Worm (Caenorhabditis elegans) whole organism, early embryonic: ENCODE data around the gene str-63.

ENCODE experiments used
- F13C5.2 ChIP-seq: sonication (generic microtip); optimal IDR thresholded peaks from 2 replicates; lab custom pipeline; 2017; ENCODE audit warnings: mild to moderate bottlenecking, missing genetic modification characterization, inconsistent platforms, missing compliant biosample characterization
- aly-1 ChIP-seq: sonication (generic microtip); optimal IDR thresholded peaks from 2 replicates; lab custom pipeline; 2016; ENCODE audit warnings: missing genetic modification characterization, missing compliant biosample characterization
- ama-1 ChIP-seq: fragments of 150-350 bp; optimal IDR thresholded peaks from 2 replicates; lab custom pipeline; 2014
- ceh-13 ChIP-seq: fragments of 200-800 bp; sonication (Bioruptor generic); optimal IDR thresholded peaks from 2 replicates; lab custom pipeline; 2018; ENCODE audit warnings: mild to moderate bottlenecking, missing genetic modification characterization, missing compliant biosample characterization
- ets-7 ChIP-seq: sonication (generic microtip); optimal IDR thresholded peaks from 2 replicates; lab custom pipeline; 2016; ENCODE audit warnings: missing genotype, missing genetic modification characterization, missing compliant biosample characterization
- flt-1 ChIP-seq: fragments of 200-800 bp; sonication (Bioruptor generic); IDR thresholded peaks from 2 replicates; pipeline ENCODE4 v1.3.6; 2022; ENCODE audit warnings: missing genetic modification characterization, missing compliant biosample characterization
- hnd-1 ChIP-seq: sonication (generic microtip); optimal IDR thresholded peaks from 2 replicates; lab custom pipeline; 2016; ENCODE audit warnings: missing genetic modification characterization, missing compliant biosample characterization
- scrt-1 ChIP-seq: fragments of 200-800 bp; sonication (Bioruptor generic); IDR thresholded peaks from 2 replicates; pipeline ENCODE4 v1.3.6; 2022; ENCODE audit warnings: missing genetic modification characterization, missing compliant biosample characterization

DNA sequence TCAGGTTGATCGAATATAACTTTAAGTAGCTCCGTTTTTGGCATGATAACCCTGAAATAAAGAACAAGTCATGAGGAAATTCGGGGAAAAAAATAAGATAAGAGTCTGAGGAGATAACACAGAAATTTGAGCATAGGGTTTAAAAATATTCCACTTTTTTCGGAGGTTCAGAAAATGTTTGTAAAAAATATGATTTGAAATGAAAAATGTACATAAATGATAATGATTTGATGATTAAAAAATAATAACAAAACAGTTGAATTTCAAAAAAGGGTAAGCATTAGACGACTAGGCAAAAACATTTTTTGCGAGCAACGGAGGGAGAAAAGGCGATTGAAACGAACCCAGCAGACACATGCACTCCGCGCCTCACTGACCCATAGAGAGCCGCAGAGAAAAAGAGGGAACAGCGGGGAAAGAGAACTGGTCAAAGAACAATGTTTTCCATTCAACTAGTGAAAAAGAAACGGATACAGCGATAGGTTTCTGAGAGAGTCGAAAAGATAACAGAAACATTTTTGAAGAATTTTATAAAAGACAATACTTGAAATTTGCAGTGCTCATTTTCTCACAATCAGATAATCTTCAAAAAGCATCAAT is 39.2 kb upstream of the str-63 start, which contains the start of gene arrd-18:
- TF ChIP-seq hnd-1 (tag; lab: Kevin White, UChicago), result no peak
- TF ChIP-seq flt-1 (GFP tag; lab: Robert Waterston, UW), result no peak
- no peak for TF ChIP-seq ets-7
- no peak for TF ChIP-seq F13C5.2
- TF ChIP-seq ceh-13, result no peak
- TF ChIP-seq aly-1 (tag; lab: Kevin White, UChicago), result no peak
- no peak for TF ChIP-seq ama-1 (lab: Kevin White, UChicago)
- TF ChIP-seq scrt-1, result no peak
